Fruit fly (Drosophila melanogaster) whole organism, embryonic: ENCODE data around the gene Vti1a.

ENCODE experiments used
- Antp ChIP-seq: fragments of 200-800 bp; sonication (Bioruptor generic); optimal IDR thresholded peaks from 3 replicates; lab custom pipeline; 2016; ENCODE audit warnings: missing biosample characterization, missing genetic modification characterization
- BEAF-32 ChIP-seq: fragments of 200-800 bp; sonication (Bioruptor generic); optimal IDR thresholded peaks from 3 replicates; lab custom pipeline; 2017; ENCODE audit warnings: missing biosample characterization, missing genetic modification characterization, mild to moderate bottlenecking, moderate library complexity, missing genetic modification reagents
- CG11085 ChIP-seq: fragments of 200-800 bp; sonication (Bioruptor generic); IDR thresholded peaks from 2 replicates; pipeline ENCODE4 v1.3.6; 2022; ENCODE audit warnings: missing biosample characterization, missing genetic modification characterization
- CG11093 ChIP-seq: fragments of 200-800 bp; sonication (Bioruptor generic); IDR thresholded peaks from 3 replicates; pipeline ENCODE4 v1.3.6; 2022; ENCODE audit warnings: missing biosample characterization, missing genetic modification characterization
- CG11247 ChIP-seq: fragments of 200-800 bp; sonication (Bioruptor generic); IDR thresholded peaks from 2 replicates; pipeline ENCODE4 v1.3.6; 2022; ENCODE audit warnings: missing biosample characterization, missing genetic modification characterization
- CG11695 ChIP-seq: fragments of 200-800 bp; sonication (Bioruptor generic); IDR thresholded peaks from 3 replicates; pipeline ENCODE4 v1.3.6; 2022; ENCODE audit warnings: missing biosample characterization, missing genetic modification characterization
- CG12071 ChIP-seq: fragments of 200-800 bp; sonication (Bioruptor generic); optimal IDR thresholded peaks from 3 replicates; lab custom pipeline; 2018; ENCODE audit warnings: missing biosample characterization, mild to moderate bottlenecking, missing genetic modification characterization
- CG13287 ChIP-seq: fragments of 200-800 bp; sonication (Bioruptor generic); IDR thresholded peaks from 2 replicates; pipeline ENCODE4 v1.3.6; 2022; ENCODE audit warnings: missing biosample characterization, missing genetic modification characterization; ENCODE audit not compliant: partially characterized antibody
- CG15011 ChIP-seq: fragments of 200-800 bp; sonication (Bioruptor generic); optimal IDR thresholded peaks from 3 replicates; lab custom pipeline; 2018; ENCODE audit warnings: missing biosample characterization, mild to moderate bottlenecking, missing genetic modification characterization
- CG1529 ChIP-seq: fragments of 200-800 bp; sonication (Bioruptor generic); optimal IDR thresholded peaks from 3 replicates; lab custom pipeline; 2018; ENCODE audit warnings: missing biosample characterization, missing genetic modification characterization
- CG1603 ChIP-seq: fragments of 200-800 bp; sonication (Bioruptor generic); optimal IDR thresholded peaks from 2 replicates; lab custom pipeline; 2019; ENCODE audit warnings: missing biosample characterization, mild to moderate bottlenecking, missing genetic modification characterization, moderate library complexity
- CG16815 ChIP-seq: fragments of 200-800 bp; sonication (Bioruptor generic); optimal IDR thresholded peaks from 3 replicates; lab custom pipeline; 2017; ENCODE audit warnings: missing biosample characterization, mild to moderate bottlenecking, missing genetic modification characterization
- CG16863 ChIP-seq: fragments of 200-800 bp; sonication (Bioruptor generic); optimal IDR thresholded peaks from 3 replicates; lab custom pipeline; 2016; ENCODE audit warnings: missing biosample characterization, missing genetic modification characterization
- CG17912 ChIP-seq: fragments of 200-800 bp; sonication (Bioruptor generic); optimal IDR thresholded peaks from 2 replicates; lab custom pipeline; 2018; ENCODE audit warnings: missing biosample characterization, mild to moderate bottlenecking, missing genetic modification characterization
- CG18599 ChIP-seq: fragments of 200-800 bp; sonication (Bioruptor generic); optimal IDR thresholded peaks from 3 replicates; lab custom pipeline; 2017; ENCODE audit warnings: missing biosample characterization, missing genetic modification characterization, mild to moderate bottlenecking, moderate library complexity, missing genetic modification reagents
- CG34224 ChIP-seq: fragments of 200-800 bp; sonication (Bioruptor generic); IDR thresholded peaks from 3 replicates; pipeline ENCODE4 v1.3.6; 2022; ENCODE audit warnings: missing biosample characterization, missing genetic modification characterization; ENCODE audit not compliant: partially characterized antibody
- CG42726 ChIP-seq: fragments of 200-800 bp; sonication (Bioruptor generic); IDR thresholded peaks from 2 replicates; pipeline ENCODE4 v1.3.6; 2022; ENCODE audit warnings: missing biosample characterization, missing genetic modification characterization; ENCODE audit not compliant: partially characterized antibody
- CG4854 ChIP-seq: fragments of 200-800 bp; sonication (Bioruptor generic); optimal IDR thresholded peaks from 2 replicates; lab custom pipeline; 2016; ENCODE audit warnings: missing biosample characterization, missing genetic modification characterization, inconsistent platforms
- CG6175 ChIP-seq: fragments of 200-800 bp; sonication (Bioruptor generic); IDR thresholded peaks from 3 replicates; pipeline ENCODE4 v1.3.6; 2022; ENCODE audit warnings: missing biosample characterization, missing genetic modification characterization
- CG8290 ChIP-seq, 3 experiments: fragments of 200-800 bp; sonication (Bioruptor generic); optimal IDR thresholded peaks; 2 replicates each; lab custom pipeline; 2016 to 2019; ENCODE audit warnings: missing biosample characterization in 3 of 3, missing genetic modification characterization in 3 of 3, mild to moderate bottlenecking in 2 of 3, moderate library complexity in 1 of 3
- Dad ChIP-seq: fragments of 200-800 bp; sonication (Bioruptor generic); optimal IDR thresholded peaks from 3 replicates; lab custom pipeline; 2016; ENCODE audit warnings: missing biosample characterization, missing genetic modification characterization
- Doc3 ChIP-seq: fragments of 200-800 bp; sonication (Bioruptor generic); IDR thresholded peaks from 3 replicates; pipeline ENCODE4 v1.3.6; 2022; ENCODE audit warnings: missing biosample characterization, missing genetic modification characterization; ENCODE audit not compliant: partially characterized antibody
- Dref ChIP-seq: fragments of 200-800 bp; sonication (Bioruptor generic); IDR thresholded peaks from 2 replicates; pipeline ENCODE4 v1.3.6; 2022; ENCODE audit warnings: missing biosample characterization, missing genetic modification characterization
- Opbp ChIP-seq: fragments of 200-800 bp; sonication (Bioruptor generic); IDR thresholded peaks from 3 replicates; pipeline ENCODE4 v1.3.6; 2022; ENCODE audit warnings: missing biosample characterization, missing genetic modification characterization; ENCODE audit not compliant: partially characterized antibody
- Pdp1 ChIP-seq, 2 experiments: fragments of 200-800 bp; sonication (Bioruptor generic); optimal IDR thresholded peaks; 3 replicates each; lab custom pipeline; 2016; ENCODE audit warnings: missing biosample characterization in 2 of 2, missing genetic modification characterization in 2 of 2, mild to moderate bottlenecking in 1 of 2, moderate library complexity in 1 of 2
- Sox102F ChIP-seq: fragments of 200-800 bp; sonication (Bioruptor generic); optimal IDR thresholded peaks from 2 replicates; lab custom pipeline; 2018; ENCODE audit warnings: missing biosample characterization, mild to moderate bottlenecking, missing genetic modification characterization, moderate library complexity
- ap ChIP-seq: fragments of 200-800 bp; sonication (Bioruptor generic); IDR thresholded peaks from 2 replicates; pipeline ENCODE4 v1.3.6; 2022; ENCODE audit warnings: missing biosample characterization, missing genetic modification characterization
- ash1 ChIP-seq: fragments of 200-800 bp; sonication (Bioruptor generic); optimal IDR thresholded peaks from 2 replicates; lab custom pipeline; 2018; ENCODE audit warnings: missing biosample characterization, mild to moderate bottlenecking, missing genetic modification characterization
- btn ChIP-seq: fragments of 200-800 bp; sonication (Bioruptor generic); optimal IDR thresholded peaks from 2 replicates; lab custom pipeline; 2016; ENCODE audit warnings: missing biosample characterization, missing genetic modification characterization
- crc ChIP-seq: fragments of 200-800 bp; sonication (Bioruptor generic); optimal IDR thresholded peaks from 2 replicates; lab custom pipeline; 2016; ENCODE audit warnings: missing biosample characterization, missing genetic modification characterization
- dan ChIP-seq: fragments of 200-800 bp; sonication (Bioruptor generic); IDR thresholded peaks from 2 replicates; pipeline ENCODE4 v1.3.6; 2022; ENCODE audit warnings: missing biosample characterization, missing genetic modification characterization
- dimm ChIP-seq: fragments of 200-800 bp; sonication (Bioruptor generic); IDR thresholded peaks from 2 replicates; pipeline ENCODE4 v1.3.6; 2022; ENCODE audit warnings: missing biosample characterization, missing genetic modification characterization
- fd96Cb ChIP-seq: fragments of 200-800 bp; sonication (Bioruptor generic); optimal IDR thresholded peaks from 2 replicates; lab custom pipeline; 2018; ENCODE audit warnings: missing biosample characterization, mild to moderate bottlenecking, missing genetic modification characterization, moderate library complexity
- gce ChIP-seq: fragments of 200-800 bp; sonication (Bioruptor generic); IDR thresholded peaks from 3 replicates; pipeline ENCODE4 v1.3.6; 2022; ENCODE audit warnings: missing biosample characterization, missing genetic modification characterization
- gfzf ChIP-seq: fragments of 200-800 bp; sonication (Bioruptor generic); optimal IDR thresholded peaks from 2 replicates; lab custom pipeline; 2016; ENCODE audit warnings: missing biosample characterization, mild to moderate bottlenecking, missing genetic modification characterization, moderate library complexity
- gsb ChIP-seq: fragments of 200-800 bp; sonication (Bioruptor generic); IDR thresholded peaks from 2 replicates; pipeline ENCODE4 v1.3.6; 2022; ENCODE audit warnings: missing biosample characterization, missing genetic modification characterization
- gt ChIP-seq: fragments of 200-800 bp; sonication (Bioruptor generic); IDR thresholded peaks from 2 replicates; pipeline ENCODE4 v1.3.6; 2022; ENCODE audit warnings: missing biosample characterization, missing genetic modification characterization
- h ChIP-seq: fragments of >200 bp; optimal IDR thresholded peaks from 2 replicates; lab custom pipeline; 2017
- her ChIP-seq: fragments of 200-800 bp; sonication (Bioruptor generic); optimal IDR thresholded peaks from 2 replicates; lab custom pipeline; 2016; ENCODE audit warnings: missing biosample characterization, missing genetic modification characterization
- hkb ChIP-seq, 2 experiments: fragments of 200-800 bp in 1 of 2; fragments of >200 bp in 1 of 2; sonication (Bioruptor generic) in 1 of 2; IDR thresholded peaks in 1 of 2; optimal IDR thresholded peaks in 1 of 2; 2 replicates each; pipeline versions ENCODE4 v1.3.6 to Lab custom; 2017 to 2022; ENCODE audit warnings: missing biosample characterization in 1 of 2, missing genetic modification characterization in 1 of 2
- ind ChIP-seq: fragments of 200-800 bp; sonication (Bioruptor generic); optimal IDR thresholded peaks from 3 replicates; lab custom pipeline; 2016; ENCODE audit warnings: missing biosample characterization, missing genetic modification characterization
- ken ChIP-seq: fragments of 200-800 bp; sonication (Bioruptor generic); IDR thresholded peaks from 3 replicates; pipeline ENCODE4 v1.3.6; 2022; ENCODE audit warnings: missing biosample characterization, missing genetic modification characterization
- nmo ChIP-seq: fragments of 200-800 bp; sonication (Bioruptor generic); optimal IDR thresholded peaks from 2 replicates; lab custom pipeline; 2018; ENCODE audit warnings: missing biosample characterization, mild to moderate bottlenecking, missing genetic modification characterization, moderate library complexity
- pfk ChIP-seq: fragments of 200-800 bp; sonication (Bioruptor generic); optimal IDR thresholded peaks from 2 replicates; lab custom pipeline; 2018; ENCODE audit warnings: missing biosample characterization, mild to moderate bottlenecking, missing genetic modification characterization, moderate library complexity
- pho ChIP-seq: fragments of 200-800 bp; sonication (Bioruptor generic); optimal IDR thresholded peaks from 2 replicates; lab custom pipeline; 2016; ENCODE audit warnings: missing biosample characterization, missing genetic modification characterization
- pnt ChIP-seq: fragments of 200-800 bp; sonication (Bioruptor generic); optimal IDR thresholded peaks from 3 replicates; lab custom pipeline; 2016; ENCODE audit warnings: missing biosample characterization, missing genetic modification characterization
- ranshi ChIP-seq: fragments of 200-800 bp; sonication (Bioruptor generic); IDR thresholded peaks from 2 replicates; pipeline ENCODE4 v1.3.6; 2022; ENCODE audit warnings: missing biosample characterization, missing genetic modification characterization
- ttk ChIP-seq: fragments of 200-800 bp; sonication (Bioruptor generic); IDR thresholded peaks from 2 replicates; pipeline ENCODE4 v2.1.2; 2022; ENCODE audit warnings: missing biosample characterization, missing genetic modification characterization

Vti1a gene

dm6 chr3L:738523-739356, 46.0 kb upstream of the Vti1a start (continued):
- TF ChIP-seq CG17912 (GFP tag; lab: Kevin White, UChicago) (peak; percentile 33), gfzf (GFP tag; lab: Kevin White, UChicago) (no peak), CG18599 (GFP tag; lab: Kevin White, UChicago) (peak; percentile 92), ash1 (GFP tag; lab: Kevin White, UChicago) (no peak), ranshi (peak; percentile 89), CG11247 (peak; percentile 85), Dad (GFP tag; lab: Kevin White, UChicago) (peak; percentile 72), gt (GFP tag; lab: Robert Waterston, UW) (peak; percentile 62), CG11085 (GFP tag; lab: Robert Waterston, UW) (peak; percentile 76), nmo (GFP tag; lab: Kevin White, UChicago) (peak; percentile 95), CG11695 (GFP tag; lab: Robert Waterston, UW) (peak; percentile 91), CG1603 (tag; lab: Kevin White, UChicago) (peak; percentile 71), Opbp (GFP tag; lab: Robert Waterston, UW) (no peak), dan (GFP tag; lab: Robert Waterston, UW) (peak; percentile 58), CG4854 (GFP tag; lab: Kevin White, UChicago) (peak; percentile 72), dimm (GFP tag; lab: Robert Waterston, UW) (peak; percentile 74), gce (GFP tag; lab: Robert Waterston, UW) (peak; percentile 90), CG34224 (GFP tag; lab: Robert Waterston, UW) (no peak), ind (GFP tag; lab: Kevin White, UChicago) (peak; percentile 88), CG16815 (peak; percentile 84), CG15011 (GFP tag; lab: Kevin White, UChicago) (peak; percentile 79), Sox102F (GFP tag; lab: Kevin White, UChicago) (peak; percentile 95), pfk (GFP tag; lab: Kevin White, UChicago) (no peak), CG42726 (no peak), CG11093 (GFP tag; lab: Robert Waterston, UW) (peak; percentile 87), CG12071 (GFP tag; lab: Kevin White, UChicago) (peak; percentile 67), her (GFP tag; lab: Kevin White, UChicago) (no peak), Doc3 (GFP tag; lab: Robert Waterston, UW) (no peak), BEAF-32 (no peak), hkb (optimal IDR thresholded peaks at IDR 0.05; lab: Kevin White, UChicago) (no peak), hkb (GFP tag; IDR thresholded peaks at IDR 0.05; lab: Robert Waterston, UW) (peak; percentile 94), CG1529 (GFP tag; lab: Kevin White, UChicago) (peak; percentile 88), ap (GFP tag; lab: Robert Waterston, UW) (peak; percentile 82), Dref (GFP tag; lab: Robert Waterston, UW) (no peak), CG16863 (GFP tag; lab: Kevin White, UChicago) (peak; percentile 48), CG13287 (GFP tag; lab: Robert Waterston, UW) (no peak), ken (GFP tag; lab: Robert Waterston, UW) (peak; percentile 80), fd96Cb (tag; lab: Kevin White, UChicago) (peak; percentile 92), gsb (GFP tag; lab: Robert Waterston, UW) (peak; percentile 80), btn (peak; percentile 8), Antp (GFP tag; lab: Kevin White, UChicago) (peak; percentile 11), h (lab: Kevin White, UChicago) (no peak), crc (GFP tag; lab: Kevin White, UChicago) (peak; percentile 2), ttk (peak; percentile 90), pnt (GFP tag; lab: Kevin White, UChicago) (peak; percentile 39), CG8290 (GFP tag; optimal IDR thresholded peaks at IDR 0.05; lab: Kevin White, UChicago) (peak; percentile 83), CG8290 (tag; optimal IDR thresholded peaks at IDR 0.05; lab: Kevin White, UChicago) (peak; percentile 44 to 69), Pdp1 (GFP tag; optimal IDR thresholded peaks at IDR 0.05; lab: Kevin White, UChicago) (peak; percentile 66 to 75), CG6175 (GFP tag; lab: Robert Waterston, UW) (peak; percentile 75; the same call in 1 of the 3 replicates), pho (GFP tag; lab: Kevin White, UChicago) (no peak)
